Worm (Caenorhabditis elegans) whole organism, L4 larva: ENCODE results near the gene slo-2.
A peak's percentile ranks its signal among the peaks of the same experiment; 100 is the strongest.

ENCODE experiments used
- D1046.2 ChIP-seq: fragments of 200-800 bp; sonication (Bioruptor generic); IDR thresholded peaks from 2 replicates; pipeline ENCODE4 v1.3.6; 2022; ENCODE audit warnings: missing genetic modification characterization, missing compliant biosample characterization
- T20F7.1 ChIP-seq: fragments of 200-800 bp; sonication (Bioruptor generic); optimal IDR thresholded peaks from 2 replicates; lab custom pipeline; 2018; ENCODE audit warnings: mild to moderate bottlenecking, missing genetic modification characterization, missing compliant biosample characterization
- T26A8.4 ChIP-seq: fragments of 200-800 bp; sonication (Bioruptor generic); IDR thresholded peaks from 2 replicates; pipeline ENCODE4 v1.3.6; 2022; ENCODE audit warnings: missing genetic modification characterization, missing compliant biosample characterization
- aha-1 ChIP-seq: fragments of 150-350 bp; peaks from one replicate; lab custom pipeline; 2014; ENCODE audit warnings: missing biosample characterization, missing genetic modification characterization
- ama-1 ChIP-seq: fragments of 150-350 bp; optimal IDR thresholded peaks from 2 replicates; lab custom pipeline; 2014; ENCODE audit warnings: inconsistent platforms, mixed read lengths
- arid-1 ChIP-seq: fragments of 200-800 bp; sonication (Bioruptor generic); conservative IDR thresholded peaks from 2 replicates; pipeline ENCODE4 v1.3.6; 2022; ENCODE audit warnings: missing genetic modification reagents, missing genetic modification characterization, missing compliant biosample characterization
- ceh-32 ChIP-seq: sonication (generic microtip); optimal IDR thresholded peaks from 2 replicates; lab custom pipeline; 2016; ENCODE audit warnings: mild to moderate bottlenecking, missing genetic modification characterization, missing compliant biosample characterization; ENCODE audit not compliant: poor library complexity
- ceh-62 ChIP-seq: sonication (generic microtip); optimal IDR thresholded peaks from 2 replicates; lab custom pipeline; 2017; ENCODE audit warnings: missing biosample characterization, missing genetic modification characterization
- daf-16 ChIP-seq, 3 experiments: sonication (generic microtip); optimal IDR thresholded peaks; 2 replicates each; lab custom pipeline; 2016 to 2017; ENCODE audit warnings: missing genetic modification characterization in 3 of 3, missing genetic modification reagents in 3 of 3, mild to moderate bottlenecking in 2 of 3, missing compliant biosample characterization in 2 of 3, missing biosample characterization in 1 of 3, moderate library complexity in 1 of 3
- dmd-6 ChIP-seq: fragments of 200-800 bp; sonication (Bioruptor generic); IDR thresholded peaks from 2 replicates; pipeline ENCODE4 v1.3.6; 2022; ENCODE audit warnings: missing genetic modification reagents, missing genetic modification characterization, missing compliant biosample characterization
- dmd-8 ChIP-seq: fragments of 200-800 bp; sonication (Bioruptor generic); IDR thresholded peaks from 2 replicates; pipeline ENCODE4 v1.3.6; 2022; ENCODE audit warnings: missing genetic modification characterization, missing compliant biosample characterization
- dmd-9 ChIP-seq: fragments of 200-800 bp; sonication (Bioruptor generic); IDR thresholded peaks from 2 replicates; pipeline ENCODE4 v1.3.6; 2022; ENCODE audit warnings: missing genetic modification reagents, missing genetic modification characterization, missing compliant biosample characterization
- duxl-1 ChIP-seq: sonication (generic microtip); optimal IDR thresholded peaks from 2 replicates; lab custom pipeline; 2016; ENCODE audit warnings: mild to moderate bottlenecking, missing genetic modification characterization, moderate library complexity, missing compliant biosample characterization; ENCODE audit not compliant: poor library complexity
- dve-1 ChIP-seq: sonication (generic microtip); optimal IDR thresholded peaks from 2 replicates; lab custom pipeline; 2017; ENCODE audit warnings: antibody characterized with exemption, mild to moderate bottlenecking, missing genetic modification characterization, missing compliant biosample characterization; ENCODE audit not compliant: insufficient read depth
- hlh-11 ChIP-seq: fragments of 200-800 bp; sonication (Bioruptor generic); optimal IDR thresholded peaks from 2 replicates; lab custom pipeline; 2018; ENCODE audit warnings: mild to moderate bottlenecking, missing genetic modification characterization, missing compliant biosample characterization
- hlh-30 ChIP-seq: sonication (generic microtip); optimal IDR thresholded peaks from 2 replicates; lab custom pipeline; 2017; ENCODE audit warnings: antibody characterized with exemption, mild to moderate bottlenecking, missing genetic modification characterization, missing compliant biosample characterization; ENCODE audit not compliant: insufficient read depth
- hmg-1.1 ChIP-seq: fragments of 200-800 bp; sonication (Bioruptor generic); IDR thresholded peaks from 2 replicates; pipeline ENCODE4 v1.3.6; 2022; ENCODE audit warnings: missing genetic modification reagents, missing genetic modification characterization, missing compliant biosample characterization
- lin-38 ChIP-seq: fragments of 200-800 bp; sonication (Bioruptor generic); IDR thresholded peaks from 2 replicates; pipeline ENCODE4 v1.3.6; 2022; ENCODE audit warnings: missing genetic modification reagents, missing genetic modification characterization, missing compliant biosample characterization
- lsy-2 ChIP-seq, 2 experiments: fragments of 150-350 bp in 1 of 2; sonication (generic microtip) in 1 of 2; optimal IDR thresholded peaks; 2 replicates each; lab custom pipeline; 2014 to 2017; ENCODE audit warnings: missing biosample characterization in 2 of 2, missing genetic modification characterization in 2 of 2
- madf-5 ChIP-seq, 2 experiments: fragments of 200-800 bp; sonication (Bioruptor generic); IDR thresholded peaks; 2 replicates each; pipeline ENCODE4 v1.3.6; 2022; ENCODE audit warnings: missing compliant biosample characterization in 2 of 2, missing genetic modification characterization in 2 of 2
- mdl-1 ChIP-seq, 2 experiments: fragments of 150-350 bp in 1 of 2; sonication (generic microtip) in 1 of 2; optimal IDR thresholded peaks; 2 replicates each; lab custom pipeline; 2014 to 2017; ENCODE audit warnings: missing biosample characterization in 2 of 2, missing genetic modification characterization in 2 of 2
- mep-1 ChIP-seq: fragments of 150-350 bp; sonication (generic microtip); optimal IDR thresholded peaks from 3 replicates; lab custom pipeline; 2014; ENCODE audit warnings: missing biosample characterization, missing genetic modification characterization
- mes-2 ChIP-seq: sonication (generic microtip); optimal IDR thresholded peaks from 2 replicates; lab custom pipeline; 2016; ENCODE audit warnings: missing genotype, mild to moderate bottlenecking, missing genetic modification characterization, missing compliant biosample characterization; ENCODE audit not compliant: poor library complexity, severe bottlenecking
- nhr-11 ChIP-seq: fragments of 150-350 bp; optimal IDR thresholded peaks from 2 replicates; lab custom pipeline; 2014; ENCODE audit warnings: missing biosample characterization, missing genetic modification characterization
- nhr-28 ChIP-seq: fragments of 150-350 bp; optimal IDR thresholded peaks from 2 replicates; lab custom pipeline; 2014; ENCODE audit warnings: missing biosample characterization, missing genetic modification characterization
- nhr-42 ChIP-seq: fragments of 200-800 bp; sonication (Bioruptor generic); IDR thresholded peaks from 2 replicates; pipeline ENCODE4 v1.3.6; 2022; ENCODE audit warnings: missing genetic modification characterization, missing compliant biosample characterization
- nhr-6 ChIP-seq: fragments of 150-350 bp; optimal IDR thresholded peaks from 2 replicates; lab custom pipeline; 2014; ENCODE audit warnings: missing biosample characterization, missing genetic modification characterization
- nhr-76 ChIP-seq: fragments of 150-350 bp; optimal IDR thresholded peaks from 2 replicates; lab custom pipeline; 2014; ENCODE audit warnings: missing biosample characterization, missing genetic modification characterization
- nhr-77 ChIP-seq: fragments of 150-350 bp; optimal IDR thresholded peaks from 2 replicates; lab custom pipeline; 2014; ENCODE audit warnings: missing biosample characterization, missing genetic modification characterization
- php-3 ChIP-seq: fragments of 200-800 bp; sonication (Bioruptor generic); IDR thresholded peaks from 2 replicates; pipeline ENCODE4 v1.3.6; 2022; ENCODE audit warnings: missing genetic modification reagents, missing genetic modification characterization, missing compliant biosample characterization
- pqm-1 ChIP-seq: sonication (generic microtip); optimal IDR thresholded peaks from 2 replicates; lab custom pipeline; 2017; ENCODE audit warnings: missing biosample characterization, missing genetic modification characterization
- spr-3 ChIP-seq: fragments of 200-800 bp; sonication (Bioruptor generic); optimal IDR thresholded peaks from 2 replicates; lab custom pipeline; 2018; ENCODE audit warnings: mild to moderate bottlenecking, missing genetic modification characterization, missing compliant biosample characterization
- zag-1 ChIP-seq: fragments of 150-350 bp; optimal IDR thresholded peaks from 2 replicates; lab custom pipeline; 2014; ENCODE audit warnings: missing biosample characterization, missing genetic modification characterization
- ztf-11 ChIP-seq: fragments of 150-350 bp; optimal IDR thresholded peaks from 2 replicates; lab custom pipeline; 2014; ENCODE audit warnings: missing biosample characterization, missing genetic modification characterization

The slo-2 gene

ce11 chrX:11409457-11409856 is 3.7 kb upstream of the slo-2 start (continued):
- no peak for TF ChIP-seq arid-1 (GFP tag; lab: Robert Waterston, UW)
- TF ChIP-seq spr-3 (GFP tag; lab: Kevin White, UChicago), result no peak
- no peak for TF ChIP-seq D1046.2 (GFP tag; lab: Robert Waterston, UW)
- peak; percentile 59 for TF ChIP-seq nhr-77 (tag; lab: Kevin White, UChicago)
- TF ChIP-seq nhr-76 (tag; lab: Kevin White, UChicago), result no peak
- 0 out of 2 replicates have a peak, but pooled peaks have one; percentile 12 for TF ChIP-seq lin-38 (GFP tag; lab: Robert Waterston, UW)
- TF ChIP-seq lsy-2 (tag; optimal IDR thresholded peaks at IDR 0.05; lab: Kevin White, UChicago), result peak in 1 of 2 experiments; percentile 39
- no peak for TF ChIP-seq zag-1 (tag; lab: Kevin White, UChicago)
- no peak for TF ChIP-seq ceh-32 (tag; lab: Kevin White, UChicago)
- no peak for TF ChIP-seq nhr-42 (GFP tag; lab: Robert Waterston, UW)
- no peak for TF ChIP-seq hmg-1.1 (GFP tag; lab: Robert Waterston, UW)
- no peak for TF ChIP-seq ceh-62
- TF ChIP-seq mes-2 (tag; lab: Kevin White, UChicago), result no peak
- peak; percentile 14 for TF ChIP-seq nhr-28 (tag; lab: Kevin White, UChicago)
- no peak for TF ChIP-seq T26A8.4 (GFP tag; lab: Robert Waterston, UW)
- TF ChIP-seq duxl-1, result no peak
- peak in 1 of 2 experiments; percentile 87 for TF ChIP-seq daf-16 (GFP tag; optimal IDR thresholded peaks at IDR 0.05; lab: Kevin White, UChicago)
- TF ChIP-seq daf-16 (tag; optimal IDR thresholded peaks at IDR 0.05; lab: Kevin White, UChicago), result peak; percentile 64

- TF ChIP-seq ama-1 (lab: Kevin White, UChicago) (peak; percentile 47), dve-1 (tag; lab: Kevin White, UChicago) (peak; percentile 81), hmg-1.1 (GFP tag; lab: Robert Waterston, UW) (no peak), spr-3 (GFP tag; lab: Kevin White, UChicago) (no peak), mep-1 (peak; percentile 26), ztf-11 (tag; lab: Kevin White, UChicago) (no peak), T20F7.1 (peak; percentile 11), daf-16 (GFP tag; optimal IDR thresholded peaks at IDR 0.05; lab: Kevin White, UChicago) (peak in 1 of 2 experiments; percentile 27), daf-16 (tag; optimal IDR thresholded peaks at IDR 0.05; lab: Kevin White, UChicago) (peak; percentile 83), nhr-42 (GFP tag; lab: Robert Waterston, UW) (peak; percentile 36; the same call in 1 of the 2 replicates), hlh-30 (tag; lab: Kevin White, UChicago) (peak; percentile 53), nhr-11 (tag; lab: Kevin White, UChicago) (peak; percentile 41), mdl-1 (tag; optimal IDR thresholded peaks at IDR 0.05; lab: Kevin White, UChicago) (peak in 1 of 2 experiments; percentile 11), dmd-9 (no peak), nhr-6 (tag; lab: Kevin White, UChicago) (peak; percentile 42), nhr-28 (tag; lab: Kevin White, UChicago) (peak; percentile 64), lsy-2 (tag; optimal IDR thresholded peaks at IDR 0.05; lab: Kevin White, UChicago) (peak in 1 of 2 experiments; percentile 46), php-3 (GFP tag; lab: Robert Waterston, UW) (peak; percentile 51; the same call in 1 of the 2 replicates), nhr-77 (tag; lab: Kevin White, UChicago) (peak; percentile 56), aha-1 (tag; lab: Kevin White, UChicago) (peak; percentile 63), pqm-1 (peak; percentile 69), hlh-11 (tag; lab: Kevin White, UChicago) (peak; percentile 65), madf-5 (GFP tag; IDR thresholded peaks at IDR 0.05; lab: Robert Waterston, UW) (no peak), dmd-6 (GFP tag; lab: Robert Waterston, UW) (peak; percentile 70)
- TF ChIP-seq, all 104 proteins: peak for 18
Measured at ce11 chrX:11407682-11408335, 2.1 kb upstream of the slo-2 start, which contains the start of gene F08B12.4. Gene F08B12.4, minus strand, starts transcription at chrX:11407732.

ce11 chrX:11406784-11407183 is 1.1 kb upstream of the slo-2 start:
- TF ChIP-seq dmd-8 (GFP tag; lab: Robert Waterston, UW) (no peak), aha-1 (tag; lab: Kevin White, UChicago) (peak; percentile 92), mep-1 (peak; percentile 50), daf-16 (GFP tag; optimal IDR thresholded peaks at IDR 0.05; lab: Kevin White, UChicago) (no peak), daf-16 (tag; optimal IDR thresholded peaks at IDR 0.05; lab: Kevin White, UChicago) (peak; percentile 19)
